Worm (Caenorhabditis elegans): ENCODE data around the gene F13A7.1.
A peak's percentile ranks its signal among the peaks of the same experiment; 100 is the strongest.

F13A7.1 gene

DNA sequence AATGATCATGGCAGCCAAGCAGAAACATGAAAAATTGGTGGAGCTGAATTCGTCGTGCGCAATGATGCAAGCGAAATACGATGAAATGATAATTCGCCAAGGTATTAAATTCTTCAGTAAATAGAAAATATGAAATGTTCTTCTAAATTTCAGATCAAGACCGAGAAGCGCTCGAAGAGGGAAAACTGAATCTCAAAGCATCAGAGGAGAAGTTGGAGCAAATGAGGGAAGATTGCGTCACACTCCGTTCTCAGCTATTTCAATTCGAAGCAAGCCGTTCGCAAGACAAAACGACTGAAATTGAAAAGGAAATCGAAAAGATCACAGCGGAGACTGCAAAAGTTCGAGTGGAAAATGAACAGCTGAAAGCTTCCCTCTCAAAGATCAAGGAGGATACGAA is 28.6 kb upstream of the F13A7.1 start:
- TF ChIP-seq tbx-11 (GFP tag; IDR thresholded peaks at IDR 0.05), result no peak
- TF ChIP-seq pes-1 (GFP tag; IDR thresholded peaks at IDR 0.05), result no peak
- TF ChIP-seq flt-1 (GFP tag; IDR thresholded peaks at IDR 0.05), result no peak
- no peak for TF ChIP-seq ama-1 (optimal IDR thresholded peaks at IDR 0.05)
- no peak for TF ChIP-seq hmg-4 (GFP tag; optimal IDR thresholded peaks at IDR 0.05)
- TF ChIP-seq tra-4 (tag; optimal IDR thresholded peaks at IDR 0.05), result no peak
- no peak for TF ChIP-seq scrt-1 (GFP tag; IDR thresholded peaks at IDR 0.05)
- no peak for TF ChIP-seq tbx-37 (GFP tag; conservative IDR thresholded peaks at IDR 0.05)
- no peak for TF ChIP-seq aly-1 (tag; optimal IDR thresholded peaks at IDR 0.05)
- no peak for TF ChIP-seq ceh-36 (tag; optimal IDR thresholded peaks at IDR 0.05)
- no peak for TF ChIP-seq F13C5.2 (tag; optimal IDR thresholded peaks at IDR 0.05)
- TF ChIP-seq ceh-13 (GFP tag; optimal IDR thresholded peaks at IDR 0.05), result no peak
- no peak for TF ChIP-seq ets-7 (tag; optimal IDR thresholded peaks at IDR 0.05)
- no peak for TF ChIP-seq sea-1 (GFP tag; conservative IDR thresholded peaks at IDR 0.05)
- no peak for TF ChIP-seq hnd-1 (tag; optimal IDR thresholded peaks at IDR 0.05)
- TF ChIP-seq hmbx-1 (tag; optimal IDR thresholded peaks at IDR 0.05), result no peak
- no peak for TF ChIP-seq B0310.2 (tag; optimal IDR thresholded peaks at IDR 0.05)

DNA sequence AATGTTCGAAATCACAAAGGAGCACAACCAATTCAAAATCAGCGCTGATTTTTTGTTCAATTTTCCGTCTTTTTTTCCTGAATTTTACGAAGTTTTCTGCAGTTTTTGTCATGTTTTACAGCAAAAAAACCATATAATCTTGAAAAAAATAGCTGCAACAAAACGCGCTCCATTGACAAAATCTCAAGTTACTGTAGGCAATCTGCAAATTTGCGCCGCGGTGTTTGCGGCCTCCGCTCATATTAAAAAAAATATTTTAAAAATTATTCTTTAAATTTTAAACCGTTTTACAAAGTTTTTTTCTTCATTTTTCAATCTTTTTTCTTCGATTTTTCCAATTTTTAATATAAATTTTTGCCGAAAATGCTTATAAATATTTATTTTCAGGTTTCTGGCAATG is 27.6 kb upstream of the F13A7.1 start:
- TF ChIP-seq tbx-11 (GFP tag; IDR thresholded peaks at IDR 0.05), result no peak
- TF ChIP-seq tbx-37 (GFP tag; conservative IDR thresholded peaks at IDR 0.05), result no peak
- TF ChIP-seq hmg-4 (GFP tag; optimal IDR thresholded peaks at IDR 0.05), result no peak
- no peak for TF ChIP-seq ceh-13 (GFP tag; optimal IDR thresholded peaks at IDR 0.05)
- no peak for TF ChIP-seq pes-1 (GFP tag; IDR thresholded peaks at IDR 0.05)
- no peak for TF ChIP-seq flt-1 (GFP tag; IDR thresholded peaks at IDR 0.05)
- no peak for TF ChIP-seq hmbx-1 (tag; optimal IDR thresholded peaks at IDR 0.05)
- no peak for TF ChIP-seq ama-1 (optimal IDR thresholded peaks at IDR 0.05)
- TF ChIP-seq B0310.2 (tag; optimal IDR thresholded peaks at IDR 0.05), result no peak
- TF ChIP-seq hnd-1 (tag; optimal IDR thresholded peaks at IDR 0.05), result no peak
- TF ChIP-seq F13C5.2 (tag; optimal IDR thresholded peaks at IDR 0.05), result no peak
- no peak for TF ChIP-seq scrt-1 (GFP tag; IDR thresholded peaks at IDR 0.05)
- no peak for TF ChIP-seq ceh-36 (tag; optimal IDR thresholded peaks at IDR 0.05)
- no peak for TF ChIP-seq ets-7 (tag; optimal IDR thresholded peaks at IDR 0.05)
- no peak for TF ChIP-seq tra-4 (tag; optimal IDR thresholded peaks at IDR 0.05)
- TF ChIP-seq sea-1 (GFP tag; conservative IDR thresholded peaks at IDR 0.05), result no peak
- no peak for TF ChIP-seq aly-1 (tag; optimal IDR thresholded peaks at IDR 0.05)

DNA sequence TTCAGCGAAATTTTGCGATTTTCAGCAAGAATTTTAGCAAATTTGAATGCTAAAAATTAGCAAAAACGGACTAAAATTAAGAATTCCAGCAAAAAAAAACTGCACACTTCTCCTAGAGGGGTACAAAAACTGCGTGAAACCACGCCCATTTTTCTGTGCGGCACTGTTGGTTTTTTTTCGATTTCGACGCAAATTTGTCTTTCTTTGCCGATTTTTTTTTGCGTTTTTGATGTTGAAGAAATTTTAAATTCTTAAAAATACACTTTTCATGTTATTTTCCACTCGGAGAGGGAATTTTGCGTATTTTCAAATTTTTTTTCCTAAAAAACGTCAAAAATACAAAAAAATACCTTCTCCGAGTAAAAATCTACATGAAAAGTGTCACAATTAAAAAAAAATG is 26.2 kb upstream of the F13A7.1 start, which contains the start of gene syp-1:
syp-1 (plus strand) TSS at position 301 of the 400 bp plus-strand sequence.
- no peak for TF ChIP-seq pes-1 (GFP tag; IDR thresholded peaks at IDR 0.05)

DNA sequence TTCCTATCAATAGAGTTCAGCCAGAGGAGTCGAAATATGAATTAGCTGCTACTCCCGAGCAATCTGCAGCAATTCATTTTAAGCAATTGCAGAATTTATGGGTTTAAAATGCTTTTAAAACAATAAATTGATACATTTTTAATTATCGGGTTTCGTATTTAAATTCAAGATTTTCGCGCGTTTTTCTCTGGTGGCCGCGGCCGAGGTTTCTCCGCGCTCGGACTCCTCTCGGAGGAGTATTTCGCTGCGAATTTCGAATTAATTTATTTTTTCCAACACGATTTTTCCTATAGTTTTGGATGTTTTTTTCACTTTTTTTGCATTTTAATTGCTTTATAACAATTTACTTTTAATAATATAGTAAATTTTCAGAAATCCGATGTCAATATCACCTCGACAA is 23.8 kb upstream of the F13A7.1 start, which contains the start of gene F13A7.14:
F13A7.14 (plus strand) TSS at position 373 of the 400 bp plus-strand sequence.
- TF ChIP-seq ama-1 (optimal IDR thresholded peaks at IDR 0.05) (no peak), flt-1 (GFP tag; IDR thresholded peaks at IDR 0.05) (no peak), F13C5.2 (tag; optimal IDR thresholded peaks at IDR 0.05) (no peak), ceh-13 (GFP tag; optimal IDR thresholded peaks at IDR 0.05) (no peak), tbx-11 (GFP tag; IDR thresholded peaks at IDR 0.05) (no peak), hnd-1 (tag; optimal IDR thresholded peaks at IDR 0.05) (no peak), scrt-1 (GFP tag; IDR thresholded peaks at IDR 0.05) (no peak), hmg-4 (GFP tag; optimal IDR thresholded peaks at IDR 0.05) (peak; percentile 19), pes-1 (GFP tag; IDR thresholded peaks at IDR 0.05) (peak; percentile 64), hmbx-1 (tag; optimal IDR thresholded peaks at IDR 0.05) (no peak), sea-1 (GFP tag; conservative IDR thresholded peaks at IDR 0.05) (no peak), ets-7 (tag; optimal IDR thresholded peaks at IDR 0.05) (no peak), tra-4 (tag; optimal IDR thresholded peaks at IDR 0.05) (no peak), ceh-36 (tag; optimal IDR thresholded peaks at IDR 0.05) (no peak), aly-1 (tag; optimal IDR thresholded peaks at IDR 0.05) (no peak), B0310.2 (tag; optimal IDR thresholded peaks at IDR 0.05) (no peak), tbx-37 (GFP tag; conservative IDR thresholded peaks at IDR 0.05) (peak; percentile 84)

DNA sequence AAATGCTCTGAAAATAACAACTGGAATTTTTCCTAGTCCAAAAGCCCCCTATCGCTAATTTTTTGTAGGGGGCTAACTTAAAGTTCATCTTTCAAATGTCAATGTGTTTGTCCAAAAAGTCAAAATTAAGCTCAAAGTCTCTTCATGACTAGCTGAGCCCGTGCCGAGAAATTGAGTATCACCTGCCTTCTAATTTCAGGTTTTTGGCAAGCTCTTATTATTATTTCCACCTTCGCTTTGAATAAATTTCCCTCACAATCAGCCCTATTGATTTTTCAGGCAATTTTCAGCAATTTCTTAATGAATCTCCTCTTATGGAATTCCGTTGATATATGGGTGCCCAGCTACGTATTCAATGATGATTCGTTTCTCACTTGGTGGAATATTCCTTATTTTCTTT is 21.6 kb upstream of the F13A7.1 start, which contains the start of gene sre-36:
sre-36 (plus strand) TSS at position 301 of the 400 bp plus-strand sequence.
- TF ChIP-seq F13C5.2 (tag; optimal IDR thresholded peaks at IDR 0.05), result no peak
- no peak for TF ChIP-seq ets-7 (tag; optimal IDR thresholded peaks at IDR 0.05)
- no peak for TF ChIP-seq tbx-11 (GFP tag; IDR thresholded peaks at IDR 0.05)
- TF ChIP-seq scrt-1 (GFP tag; IDR thresholded peaks at IDR 0.05), result no peak
- TF ChIP-seq hmbx-1 (tag; optimal IDR thresholded peaks at IDR 0.05), result no peak
- no peak for TF ChIP-seq pes-1 (GFP tag; IDR thresholded peaks at IDR 0.05)
- TF ChIP-seq ceh-13 (GFP tag; optimal IDR thresholded peaks at IDR 0.05), result no peak
- TF ChIP-seq tra-4 (tag; optimal IDR thresholded peaks at IDR 0.05), result no peak
- no peak for TF ChIP-seq ceh-36 (tag; optimal IDR thresholded peaks at IDR 0.05)
- TF ChIP-seq hnd-1 (tag; optimal IDR thresholded peaks at IDR 0.05), result no peak
- no peak for TF ChIP-seq hmg-4 (GFP tag; optimal IDR thresholded peaks at IDR 0.05)
- no peak for TF ChIP-seq tbx-37 (GFP tag; conservative IDR thresholded peaks at IDR 0.05)

DNA sequence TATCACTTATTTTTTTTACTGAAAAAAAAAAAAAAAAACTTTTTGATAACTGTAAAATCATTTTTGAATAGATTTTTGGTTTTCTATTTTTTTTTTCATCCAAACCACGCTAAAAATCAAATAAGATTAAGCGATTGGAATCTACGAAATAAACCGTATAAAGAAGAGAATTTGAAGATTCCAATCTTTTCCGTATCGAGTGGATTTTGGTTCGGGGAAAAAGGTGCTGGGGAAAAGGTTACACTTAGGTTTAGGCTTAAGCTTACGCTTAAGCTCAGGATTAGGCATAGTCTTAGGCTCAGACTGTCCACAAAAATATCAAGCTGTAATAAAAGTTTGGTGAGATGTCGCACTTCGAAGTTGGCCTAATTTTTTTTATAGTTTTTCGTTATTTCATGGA is 18.0 kb upstream of the F13A7.1 start, which contains the start of gene F13A7.12:
F13A7.12 (plus strand) TSS at position 301 of the 400 bp plus-strand sequence.
- no peak for TF ChIP-seq hmg-4 (GFP tag; optimal IDR thresholded peaks at IDR 0.05)
- TF ChIP-seq hmbx-1 (tag; optimal IDR thresholded peaks at IDR 0.05), result no peak
- TF ChIP-seq ceh-13 (GFP tag; optimal IDR thresholded peaks at IDR 0.05), result no peak
- TF ChIP-seq tbx-37 (GFP tag; conservative IDR thresholded peaks at IDR 0.05), result no peak
- no peak for TF ChIP-seq B0310.2 (tag; optimal IDR thresholded peaks at IDR 0.05)
- TF ChIP-seq flt-1 (GFP tag; IDR thresholded peaks at IDR 0.05), result no peak
- TF ChIP-seq pes-1 (GFP tag; IDR thresholded peaks at IDR 0.05), result no peak
- no peak for TF ChIP-seq ceh-36 (tag; optimal IDR thresholded peaks at IDR 0.05)
- no peak for TF ChIP-seq scrt-1 (GFP tag; IDR thresholded peaks at IDR 0.05)
- TF ChIP-seq hnd-1 (tag; optimal IDR thresholded peaks at IDR 0.05), result no peak
- no peak for TF ChIP-seq ets-7 (tag; optimal IDR thresholded peaks at IDR 0.05)
- TF ChIP-seq sea-1 (GFP tag; conservative IDR thresholded peaks at IDR 0.05), result no peak
- no peak for TF ChIP-seq tra-4 (tag; optimal IDR thresholded peaks at IDR 0.05)
- TF ChIP-seq aly-1 (tag; optimal IDR thresholded peaks at IDR 0.05), result no peak
- no peak for TF ChIP-seq F13C5.2 (tag; optimal IDR thresholded peaks at IDR 0.05)
- no peak for TF ChIP-seq ama-1 (optimal IDR thresholded peaks at IDR 0.05)
- no peak for TF ChIP-seq tbx-11 (GFP tag; IDR thresholded peaks at IDR 0.05)

DNA sequence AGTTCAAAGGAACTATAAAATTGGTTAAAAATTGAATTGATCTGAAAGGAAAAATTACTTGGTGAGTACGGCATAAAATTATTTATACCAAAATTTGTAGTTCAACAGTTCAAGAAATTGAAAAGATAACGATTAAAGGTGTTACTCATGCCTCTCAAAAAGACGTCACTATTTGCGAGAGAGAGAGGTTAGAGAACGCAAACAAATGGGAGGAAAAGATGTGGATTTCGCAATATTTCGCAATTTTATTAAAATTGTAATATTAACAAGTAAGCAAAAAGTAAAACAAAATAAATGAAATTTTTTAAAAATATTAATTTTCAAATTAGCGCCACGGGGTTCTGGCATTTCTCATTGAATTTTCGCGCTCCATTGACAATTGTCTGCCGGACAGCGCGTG is 17.4 kb upstream of the F13A7.1 start, which contains the start of gene F13A7.11:
F13A7.11 (minus strand) TSS at position 174 of the 400 bp plus-strand sequence.
- TF ChIP-seq hmbx-1 (tag; optimal IDR thresholded peaks at IDR 0.05) (no peak), tbx-37 (GFP tag; conservative IDR thresholded peaks at IDR 0.05) (no peak), B0310.2 (tag; optimal IDR thresholded peaks at IDR 0.05) (no peak), scrt-1 (GFP tag; IDR thresholded peaks at IDR 0.05) (no peak), aly-1 (tag; optimal IDR thresholded peaks at IDR 0.05) (no peak), ama-1 (optimal IDR thresholded peaks at IDR 0.05) (no peak), ceh-36 (tag; optimal IDR thresholded peaks at IDR 0.05) (no peak), pes-1 (GFP tag; IDR thresholded peaks at IDR 0.05) (no peak)

Measured in whole organism, early embryonic.